Worm (Caenorhabditis elegans) whole organism, early embryonic: ENCODE data around the gene har-1.

Experiments
- B0310.2 ChIP-seq: sonication (generic microtip); optimal IDR thresholded peaks from 2 replicates; lab custom pipeline; 2016; ENCODE audit warnings: mild to moderate bottlenecking, missing genetic modification characterization, missing compliant biosample characterization
- F13C5.2 ChIP-seq: sonication (generic microtip); optimal IDR thresholded peaks from 2 replicates; lab custom pipeline; 2017; ENCODE audit warnings: mild to moderate bottlenecking, missing genetic modification characterization, inconsistent platforms, missing compliant biosample characterization
- aly-1 ChIP-seq: sonication (generic microtip); optimal IDR thresholded peaks from 2 replicates; lab custom pipeline; 2016; ENCODE audit warnings: missing genetic modification characterization, missing compliant biosample characterization
- ama-1 ChIP-seq: fragments of 150-350 bp; optimal IDR thresholded peaks from 2 replicates; lab custom pipeline; 2014
- ceh-13 ChIP-seq: fragments of 200-800 bp; sonication (Bioruptor generic); optimal IDR thresholded peaks from 2 replicates; lab custom pipeline; 2018; ENCODE audit warnings: mild to moderate bottlenecking, missing genetic modification characterization, missing compliant biosample characterization
- ceh-36 ChIP-seq: sonication (generic microtip); optimal IDR thresholded peaks from 2 replicates; lab custom pipeline; 2016; ENCODE audit warnings: missing genetic modification characterization, inconsistent platforms, missing compliant biosample characterization
- ets-7 ChIP-seq: sonication (generic microtip); optimal IDR thresholded peaks from 2 replicates; lab custom pipeline; 2016; ENCODE audit warnings: missing genotype, missing genetic modification characterization, missing compliant biosample characterization
- flt-1 ChIP-seq: fragments of 200-800 bp; sonication (Bioruptor generic); IDR thresholded peaks from 2 replicates; pipeline ENCODE4 v1.3.6; 2022; ENCODE audit warnings: missing genetic modification characterization, missing compliant biosample characterization
- hmbx-1 ChIP-seq: sonication (generic microtip); optimal IDR thresholded peaks from 2 replicates; lab custom pipeline; 2016; ENCODE audit warnings: mild to moderate bottlenecking, missing genetic modification characterization, missing compliant biosample characterization
- hmg-4 ChIP-seq: fragments of 200-800 bp; sonication (Bioruptor generic); optimal IDR thresholded peaks from 2 replicates; lab custom pipeline; 2018; ENCODE audit warnings: mild to moderate bottlenecking, missing genetic modification characterization, missing compliant biosample characterization
- hnd-1 ChIP-seq: sonication (generic microtip); optimal IDR thresholded peaks from 2 replicates; lab custom pipeline; 2016; ENCODE audit warnings: missing genetic modification characterization, missing compliant biosample characterization
- pes-1 ChIP-seq: fragments of 200-800 bp; sonication (Bioruptor generic); IDR thresholded peaks from 2 replicates; pipeline ENCODE4 v1.3.6; 2022; ENCODE audit warnings: missing genetic modification reagents, missing genetic modification characterization, missing compliant biosample characterization
- scrt-1 ChIP-seq: fragments of 200-800 bp; sonication (Bioruptor generic); IDR thresholded peaks from 2 replicates; pipeline ENCODE4 v1.3.6; 2022; ENCODE audit warnings: missing genetic modification characterization, missing compliant biosample characterization
- sea-1 ChIP-seq: fragments of 200-800 bp; sonication (Bioruptor generic); conservative IDR thresholded peaks from 2 replicates; pipeline ENCODE4 v1.3.6; 2022; ENCODE audit warnings: missing genetic modification characterization, missing compliant biosample characterization
- tbx-11 ChIP-seq: fragments of 200-800 bp; sonication (Bioruptor generic); IDR thresholded peaks from 2 replicates; pipeline ENCODE4 v1.3.6; 2022; ENCODE audit warnings: missing genetic modification characterization, missing compliant biosample characterization
- tbx-37 ChIP-seq: fragments of 200-800 bp; sonication (Bioruptor generic); conservative IDR thresholded peaks from 2 replicates; pipeline ENCODE4 v1.3.6; 2022; ENCODE audit warnings: missing genetic modification reagents, missing genetic modification characterization, missing compliant biosample characterization
- tra-4 ChIP-seq: sonication (generic microtip); optimal IDR thresholded peaks from 2 replicates; lab custom pipeline; 2017; ENCODE audit warnings: missing genetic modification characterization, missing compliant biosample characterization

The har-1 gene

DNA sequence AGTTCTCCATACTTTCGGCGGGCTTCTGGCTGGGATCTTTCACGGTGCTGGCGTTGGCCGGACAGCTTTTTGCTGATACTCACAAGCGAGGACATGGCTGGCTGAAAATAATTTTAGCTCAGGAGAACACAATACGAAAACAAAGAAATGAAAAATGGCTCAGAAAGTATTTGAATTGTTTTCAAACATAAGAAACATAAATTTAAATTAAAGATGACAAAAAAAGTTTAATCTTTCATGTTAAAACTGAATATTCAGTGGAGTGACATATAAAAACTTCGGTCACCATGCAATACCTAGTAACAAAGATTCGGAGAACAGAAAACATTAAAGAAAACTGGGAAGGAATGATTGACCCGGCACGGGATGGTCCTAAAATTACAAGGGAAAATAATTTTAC is 26.7 kb downstream of the har-1 start, which contains the start of gene C16C10.2:
C16C10.2 (minus strand) TSS at position 101 of the 400 bp plus-strand sequence.
- TF ChIP-seq tbx-11 (GFP tag; lab: Robert Waterston, UW) (no peak), ceh-13 (GFP tag; lab: Kevin White, UChicago) (no peak), pes-1 (no peak), scrt-1 (GFP tag; lab: Robert Waterston, UW) (no peak), F13C5.2 (tag; lab: Kevin White, UChicago) (no peak), B0310.2 (no peak), hnd-1 (no peak), hmbx-1 (no peak), aly-1 (tag; lab: Kevin White, UChicago) (no peak), ceh-36 (tag; lab: Kevin White, UChicago) (no peak), sea-1 (no peak), flt-1 (no peak), tbx-37 (GFP tag; lab: Robert Waterston, UW) (no peak), tra-4 (tag; lab: Kevin White, UChicago) (no peak), ets-7 (tag; lab: Kevin White, UChicago) (no peak), ama-1 (lab: Kevin White, UChicago) (no peak), hmg-4 (no peak)

DNA sequence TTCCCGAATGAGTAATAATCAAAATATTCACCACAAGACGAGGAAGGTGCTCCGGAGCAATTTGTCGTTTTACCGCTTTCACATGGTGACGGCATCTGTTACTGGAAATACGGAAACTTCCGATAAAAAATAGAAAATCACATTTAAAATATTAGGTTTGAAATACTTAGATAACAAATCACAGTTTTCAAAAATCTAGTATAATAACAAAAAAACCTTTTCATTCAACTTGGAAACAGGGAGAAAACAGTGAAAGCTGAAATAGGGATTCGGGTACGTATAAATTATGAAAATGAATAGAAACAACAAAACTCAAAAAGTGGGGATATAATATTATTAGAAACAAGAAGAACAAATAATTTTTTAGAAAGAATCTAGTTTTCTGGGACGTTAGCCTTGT is 29.5 kb downstream of the har-1 start, which contains the start of gene C16C10.1:
C16C10.1 (minus strand) TSS at position 101 of the 400 bp plus-strand sequence.
- TF ChIP-seq hmg-4: no peak
- TF ChIP-seq tra-4 (tag; lab: Kevin White, UChicago): no peak
- no peak for TF ChIP-seq ets-7 (tag; lab: Kevin White, UChicago)
- no peak for TF ChIP-seq ceh-36 (tag; lab: Kevin White, UChicago)
- TF ChIP-seq F13C5.2 (tag; lab: Kevin White, UChicago): no peak
- no peak for TF ChIP-seq pes-1

DNA sequence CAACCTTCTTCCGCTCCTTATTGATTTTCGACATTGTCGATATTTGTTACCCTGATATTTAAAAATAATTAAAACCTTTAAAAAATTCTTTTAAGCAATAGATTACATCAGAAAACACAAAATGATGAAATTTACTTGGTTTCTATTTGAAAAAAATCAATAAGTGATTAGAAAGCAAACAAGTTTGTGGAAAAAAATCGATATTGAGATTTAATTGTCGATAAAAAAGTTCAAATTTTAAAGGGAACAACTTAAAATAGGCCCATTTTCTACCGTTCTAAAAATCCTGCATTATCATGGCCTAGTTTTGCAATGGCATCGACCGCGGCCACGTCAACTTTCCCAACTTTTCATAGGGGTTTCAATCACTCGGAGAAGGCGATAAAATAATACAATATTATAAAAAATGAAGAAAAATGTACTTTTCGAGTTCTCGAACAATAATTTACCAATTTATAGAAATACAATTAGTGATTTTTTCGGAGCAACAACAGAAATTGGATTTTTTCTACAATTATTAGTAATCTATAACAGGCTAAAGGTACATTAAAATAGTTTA is 35.0 kb downstream of the har-1 start, which contains the start of gene lars-1:
lars-1 (minus strand) TSS at position 51 of the 559 bp plus-strand sequence.
- TF ChIP-seq F13C5.2 (tag; lab: Kevin White, UChicago): no peak
- TF ChIP-seq ets-7 (tag; lab: Kevin White, UChicago): no peak

DNA sequence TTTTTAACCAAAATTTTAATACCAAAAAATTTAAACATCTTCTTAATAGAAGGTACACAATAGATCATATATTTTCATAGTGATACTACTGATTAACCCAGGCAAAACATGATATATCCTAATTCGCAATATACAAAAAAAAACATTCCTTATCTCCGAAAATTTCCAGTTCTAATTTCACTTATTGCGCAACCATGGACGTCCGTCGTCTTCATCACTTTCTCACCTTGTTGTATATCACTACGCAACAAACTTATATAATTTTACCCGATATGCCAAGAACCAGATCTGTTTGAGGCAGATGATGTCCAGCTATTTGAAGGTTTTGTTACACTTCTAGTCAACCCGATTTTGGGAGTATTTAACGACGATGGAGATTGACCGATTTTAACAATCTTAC is 36.0 kb downstream of the har-1 start, which contains the start of gene R74.2:
R74.2 (plus strand) TSS at position 316 of the 400 bp plus-strand sequence.
- no peak for TF ChIP-seq ceh-13 (GFP tag; lab: Kevin White, UChicago)
- TF ChIP-seq B0310.2: no peak
- TF ChIP-seq scrt-1 (GFP tag; lab: Robert Waterston, UW): no peak
- TF ChIP-seq ceh-36 (tag; lab: Kevin White, UChicago): no peak
- no peak for TF ChIP-seq tbx-11 (GFP tag; lab: Robert Waterston, UW)
- no peak for TF ChIP-seq hmg-4
- TF ChIP-seq tbx-37 (GFP tag; lab: Robert Waterston, UW): no peak

DNA sequence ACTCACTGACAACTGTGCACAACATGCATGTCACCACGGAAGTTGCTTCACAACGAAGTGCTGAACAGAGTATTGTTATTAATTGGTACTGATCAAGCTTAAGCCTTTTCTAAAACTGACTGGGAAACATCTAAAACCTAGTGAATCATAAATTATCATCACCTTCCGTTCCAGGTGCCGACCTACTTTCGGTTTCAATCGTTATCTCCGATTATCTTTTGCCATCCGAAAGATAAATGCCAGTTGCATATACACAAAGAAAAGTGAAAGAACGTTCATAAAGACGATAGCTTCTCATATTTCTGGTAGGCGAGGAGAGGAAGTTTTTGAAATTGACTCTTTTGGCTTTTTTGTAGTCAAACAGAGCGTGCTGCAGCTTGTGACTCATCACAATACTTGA is 37.7 kb downstream of the har-1 start:
- TF ChIP-seq pes-1: no peak
- no peak for TF ChIP-seq hmbx-1
- TF ChIP-seq ets-7 (tag; lab: Kevin White, UChicago): no peak
- TF ChIP-seq hnd-1: no peak
- TF ChIP-seq aly-1 (tag; lab: Kevin White, UChicago): no peak

DNA sequence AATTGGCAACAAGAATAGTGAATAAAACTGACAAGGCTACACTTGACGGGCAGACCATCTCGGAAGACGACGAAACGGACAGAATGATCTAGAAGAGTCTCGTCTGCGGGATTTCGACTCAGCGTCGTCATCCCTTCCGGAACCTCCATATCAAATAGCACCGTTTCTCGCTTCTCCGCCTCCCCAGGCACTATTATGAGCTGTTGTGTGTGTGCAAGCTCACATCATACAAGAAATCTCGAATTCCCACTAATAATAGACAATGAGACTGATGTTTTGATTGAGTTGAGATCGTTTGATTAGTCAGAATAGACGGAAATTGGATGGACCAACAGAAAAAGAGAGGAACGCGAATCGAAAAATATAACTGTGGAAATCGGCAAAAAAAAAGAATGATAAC is 38.4 kb downstream of the har-1 start, which contains the start of gene spp-28:
spp-28 (minus strand) TSS at position 101 of the 400 bp plus-strand sequence.
- no peak for TF ChIP-seq ama-1 (lab: Kevin White, UChicago)
- no peak for TF ChIP-seq ets-7 (tag; lab: Kevin White, UChicago)
- no peak for TF ChIP-seq hmbx-1
- TF ChIP-seq hnd-1: no peak
- TF ChIP-seq tbx-37 (GFP tag; lab: Robert Waterston, UW): no peak
- no peak for TF ChIP-seq B0310.2
- no peak for TF ChIP-seq tra-4 (tag; lab: Kevin White, UChicago)
- TF ChIP-seq scrt-1 (GFP tag; lab: Robert Waterston, UW): no peak
- no peak for TF ChIP-seq sea-1
- TF ChIP-seq flt-1: no peak
- no peak for TF ChIP-seq ceh-36 (tag; lab: Kevin White, UChicago)
- no peak for TF ChIP-seq pes-1
- no peak for TF ChIP-seq tbx-11 (GFP tag; lab: Robert Waterston, UW)
- TF ChIP-seq F13C5.2 (tag; lab: Kevin White, UChicago): no peak
- no peak for TF ChIP-seq aly-1 (tag; lab: Kevin White, UChicago)
- no peak for TF ChIP-seq hmg-4
- no peak for TF ChIP-seq ceh-13 (GFP tag; lab: Kevin White, UChicago)

DNA sequence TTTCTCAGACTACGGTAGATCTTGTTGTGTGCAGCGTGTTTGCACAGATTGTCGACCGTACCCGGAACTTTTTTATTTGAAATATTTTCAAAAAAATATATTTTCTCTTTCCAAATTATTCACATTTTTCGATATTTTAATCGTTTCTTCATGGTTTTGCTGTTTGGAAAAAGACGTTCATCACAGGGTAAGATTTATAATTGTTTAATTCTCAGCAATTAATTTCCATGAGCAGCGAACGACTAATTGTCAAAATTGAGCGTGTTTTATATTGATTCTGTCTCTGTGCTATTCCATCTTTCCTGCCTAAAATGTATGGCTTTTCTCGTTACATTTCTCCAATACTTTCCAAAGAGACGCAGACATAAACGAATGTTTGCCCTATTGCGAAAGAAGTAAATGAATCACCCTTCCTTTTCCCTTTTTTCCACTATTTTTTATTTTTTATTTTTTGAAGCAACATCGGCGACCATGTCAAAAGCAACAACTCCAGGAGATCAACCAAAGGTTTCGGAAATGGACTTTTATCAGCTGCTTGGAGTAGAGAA is 39.3 kb downstream of the har-1 start, which contains the start of gene dnj-16:
dnj-16 (plus strand) TSS at position 51 of the 548 bp plus-strand sequence.
- peak; percentile 9 for TF ChIP-seq F13C5.2 (tag; lab: Kevin White, UChicago)
- TF ChIP-seq sea-1: no peak

DNA sequence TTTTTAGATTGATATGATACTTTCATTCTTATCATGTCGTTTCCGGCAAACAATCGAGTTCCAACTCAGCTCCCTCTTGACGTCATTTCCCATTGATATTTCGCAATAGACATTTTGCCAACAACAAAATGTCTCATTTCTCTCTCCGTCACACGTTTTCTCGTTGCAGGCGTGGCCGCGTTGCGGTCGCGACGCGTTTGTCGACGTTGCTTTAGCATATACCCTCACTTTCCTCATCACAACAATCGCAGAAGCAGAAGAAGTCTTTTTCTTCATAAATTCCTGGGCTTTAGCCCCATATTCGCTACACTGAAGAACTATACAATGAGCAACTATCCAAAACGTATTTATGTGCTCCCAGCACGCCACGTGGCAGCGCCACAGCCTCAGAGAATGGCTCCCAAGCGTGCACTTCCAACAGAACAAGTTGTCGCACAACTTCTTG is 41.8 kb downstream of the har-1 start, which contains the start of gene xbp-1:
xbp-1 (plus strand) TSS at position 151 of the 445 bp plus-strand sequence.
- TF ChIP-seq tbx-37 (GFP tag; lab: Robert Waterston, UW) (no peak), tra-4 (tag; lab: Kevin White, UChicago) (no peak), F13C5.2 (tag; lab: Kevin White, UChicago) (peak; percentile 63), ama-1 (lab: Kevin White, UChicago) (peak; percentile 6), flt-1 (no peak), B0310.2 (peak; percentile 62), hmg-4 (peak; percentile 42), ceh-36 (tag; lab: Kevin White, UChicago) (no peak), sea-1 (0 out of 2 replicates have a peak, but pooled peaks have one; percentile 21), scrt-1 (GFP tag; lab: Robert Waterston, UW) (no peak), pes-1 (no peak), ets-7 (tag; lab: Kevin White, UChicago) (no peak), tbx-11 (GFP tag; lab: Robert Waterston, UW) (no peak), hmbx-1 (no peak), ceh-13 (GFP tag; lab: Kevin White, UChicago) (no peak), hnd-1 (no peak), aly-1 (tag; lab: Kevin White, UChicago) (peak; percentile 15)
